Fruit fly (Drosophila melanogaster): Measurements from ENCODE around the gene Chsy.

Gene Chsy

dm6 chrX:15622970-15623402, 29.7 kb upstream of the Chsy start (continued):
- peak; percentile 7 for TF ChIP-seq CG8290 (GFP tag; optimal IDR thresholded peaks at IDR 0.05)
- peak in 1 of 2 experiments; percentile 95 for TF ChIP-seq CG8290 (tag; optimal IDR thresholded peaks at IDR 0.05)
- peak; percentile 49 for TF ChIP-seq BtbVII (GFP tag; optimal IDR thresholded peaks at IDR 0.05)
- peak; percentile 57 for TF ChIP-seq Six4 (GFP tag; optimal IDR thresholded peaks at IDR 0.05)
- peak; percentile 92 for TF ChIP-seq D19A (tag; optimal IDR thresholded peaks at IDR 0.05)
- peak; percentile 51 for TF ChIP-seq Chrac-16 (GFP tag; optimal IDR thresholded peaks at IDR 0.05)
- TF ChIP-seq CG11247 (GFP tag; IDR thresholded peaks at IDR 0.05): peak; percentile 83
- peak; percentile 77 for TF ChIP-seq Rx (GFP tag; IDR thresholded peaks at IDR 0.05)
- TF ChIP-seq CG18262 (tag; optimal IDR thresholded peaks at IDR 0.05): peak; percentile 66
- peak; percentile 75; the same call in 2 of the 3 replicates for TF ChIP-seq jigr1 (GFP tag; IDR thresholded peaks at IDR 0.05)
- TF ChIP-seq aop (GFP tag; IDR thresholded peaks at IDR 0.05): 0 out of 2 replicates have a peak, but pooled peaks have one; percentile 19
- TF ChIP-seq klu (GFP tag; IDR thresholded peaks at IDR 0.05): peak; percentile 64
- peak; percentile 67 for TF ChIP-seq ERR (GFP tag; optimal IDR thresholded peaks at IDR 0.05)
- TF ChIP-seq CG17359 (tag; optimal IDR thresholded peaks at IDR 0.05): peak; percentile 83
- peak; percentile 64 for TF ChIP-seq shn (GFP tag; optimal IDR thresholded peaks at IDR 0.05)
- peak; percentile 82 for TF ChIP-seq mam (GFP tag; optimal IDR thresholded peaks at IDR 0.05)
- peak; percentile 77 for TF ChIP-seq CG6272 (GFP tag; IDR thresholded peaks at IDR 0.05)
- TF ChIP-seq bbx (GFP tag; IDR thresholded peaks at IDR 0.05; ENCODE audit: partially characterized antibody): no peak
- TF ChIP-seq MBD-R2 (GFP tag; IDR thresholded peaks at IDR 0.05): peak; percentile 46
- peak; percentile 86 for TF ChIP-seq Aef1 (GFP tag; IDR thresholded peaks at IDR 0.05)
- peak; percentile 56 for TF ChIP-seq CG10654 (GFP tag; optimal IDR thresholded peaks at IDR 0.05)
- TF ChIP-seq zfh1 (GFP tag; IDR thresholded peaks at IDR 0.05): peak; percentile 82
- TF ChIP-seq ken (GFP tag; IDR thresholded peaks at IDR 0.05): peak; percentile 87
- no peak for TF ChIP-seq knrl (GFP tag; IDR thresholded peaks at IDR 0.05; ENCODE audit: partially characterized antibody)
- TF ChIP-seq gcm2 (GFP tag; optimal IDR thresholded peaks at IDR 0.05): peak; percentile 1
- 0 out of 2 replicates have a peak, but pooled peaks have one; percentile 48 for TF ChIP-seq ro (GFP tag; IDR thresholded peaks at IDR 0.05)
- no peak for TF ChIP-seq TFAM (GFP tag; optimal IDR thresholded peaks at IDR 0.05)
- peak; percentile 25 for TF ChIP-seq crc (GFP tag; optimal IDR thresholded peaks at IDR 0.05)
- TF ChIP-seq CG14860 (GFP tag; IDR thresholded peaks at IDR 0.05; ENCODE audit: partially characterized antibody): no peak
- peak; percentile 9 for TF ChIP-seq fd64A (GFP tag; optimal IDR thresholded peaks at IDR 0.05)
- peak; percentile 37 for TF ChIP-seq Jarid2 (GFP tag; optimal IDR thresholded peaks at IDR 0.05)
- TF ChIP-seq MTF-1 (GFP tag; optimal IDR thresholded peaks at IDR 0.05; ENCODE audit: borderline replicate concordance): peak; percentile 12
- no peak for TF ChIP-seq CG15696 (tag; optimal IDR thresholded peaks at IDR 0.05)
- no peak for TF ChIP-seq pita (GFP tag; optimal IDR thresholded peaks at IDR 0.05)
- TF ChIP-seq crol (GFP tag; IDR thresholded peaks at IDR 0.05): peak; percentile 43; the same call in 1 of the 2 replicates
- TF ChIP-seq seq (GFP tag; IDR thresholded peaks at IDR 0.05): peak; percentile 83
- peak; percentile 14 for TF ChIP-seq CG1647 (GFP tag; optimal IDR thresholded peaks at IDR 0.05)
- TF ChIP-seq nom (GFP tag; optimal IDR thresholded peaks at IDR 0.05): peak; percentile 84
- TF ChIP-seq CG4404 (GFP tag; IDR thresholded peaks at IDR 0.05): no peak
- TF ChIP-seq peb (GFP tag; IDR thresholded peaks at IDR 0.05): peak; percentile 41; the same call in 1 of the 2 replicates
- TF ChIP-seq CG31441 (GFP tag; IDR thresholded peaks at IDR 0.05): peak; percentile 82
- peak in 1 of 2 experiments; percentile 79 for TF ChIP-seq Hr51 (GFP tag; optimal IDR thresholded peaks at IDR 0.05)
- TF ChIP-seq YL-1 (GFP tag; optimal IDR thresholded peaks at IDR 0.05): no peak
- no peak for TF ChIP-seq Dll (GFP tag; IDR thresholded peaks at IDR 0.05; ENCODE audit: partially characterized antibody)
- peak; percentile 87 for TF ChIP-seq Drgx (GFP tag; IDR thresholded peaks at IDR 0.05)
- peak; percentile 93 for TF ChIP-seq vvl (GFP tag; IDR thresholded peaks at IDR 0.05)
- TF ChIP-seq CG12071 (GFP tag; optimal IDR thresholded peaks at IDR 0.05): peak; percentile 73
- TF ChIP-seq E2f1 (GFP tag; IDR thresholded peaks at IDR 0.05): peak; percentile 77
- TF ChIP-seq CG13296 (GFP tag; optimal IDR thresholded peaks at IDR 0.05): peak; percentile 72
- TF ChIP-seq Doc2 (GFP tag; IDR thresholded peaks at IDR 0.05): peak; percentile 32; the same call in 1 of the 2 replicates
- no peak; the same call in 1 of the 2 replicates for TF ChIP-seq GATAe (GFP tag; conservative IDR thresholded peaks at IDR 0.05)

Measured in whole organism, embryonic.